Fruit fly (Drosophila melanogaster) whole organism, embryonic: ENCODE results near the gene mil.
A peak's percentile ranks its signal among the peaks of the same experiment; 100 is the strongest.

Source experiments
- ATbp ChIP-seq: fragments of 200-800 bp; sonication (Bioruptor generic); optimal IDR thresholded peaks from 2 replicates; lab custom pipeline; 2017; ENCODE audit warnings: missing biosample characterization, mild to moderate bottlenecking, missing genetic modification characterization, missing genetic modification reagents
- Bgb ChIP-seq: fragments of 200-800 bp; sonication (Bioruptor generic); IDR thresholded peaks from 2 replicates; pipeline ENCODE4 v1.3.6; 2022; ENCODE audit warnings: missing biosample characterization, missing genetic modification characterization; ENCODE audit not compliant: partially characterized antibody
- BtbVII ChIP-seq: fragments of 200-800 bp; sonication (Bioruptor generic); optimal IDR thresholded peaks from 3 replicates; lab custom pipeline; 2017; ENCODE audit warnings: missing biosample characterization, mild to moderate bottlenecking, missing genetic modification characterization
- CG15011 ChIP-seq: fragments of 200-800 bp; sonication (Bioruptor generic); optimal IDR thresholded peaks from 3 replicates; lab custom pipeline; 2018; ENCODE audit warnings: missing biosample characterization, mild to moderate bottlenecking, missing genetic modification characterization
- CG2116 ChIP-seq: fragments of 200-800 bp; sonication (Bioruptor generic); optimal IDR thresholded peaks from 3 replicates; lab custom pipeline; 2018; ENCODE audit warnings: missing biosample characterization, mild to moderate bottlenecking, missing genetic modification characterization
- CG6791 ChIP-seq: fragments of 200-800 bp; sonication (Bioruptor generic); IDR thresholded peaks from 3 replicates; pipeline ENCODE4 v1.3.6; 2022; ENCODE audit warnings: missing biosample characterization, missing genetic modification characterization; ENCODE audit not compliant: partially characterized antibody
- CG7987 ChIP-seq: fragments of 200-800 bp; sonication (Bioruptor generic); optimal IDR thresholded peaks from 2 replicates; lab custom pipeline; 2018; ENCODE audit warnings: missing biosample characterization, mild to moderate bottlenecking, missing genetic modification characterization, moderate library complexity
- Dp ChIP-seq: fragments of 200-800 bp; sonication (Bioruptor generic); optimal IDR thresholded peaks from 2 replicates; lab custom pipeline; 2018; ENCODE audit warnings: missing biosample characterization, mild to moderate bottlenecking, missing genetic modification characterization, moderate library complexity
- Dref ChIP-seq: fragments of 200-800 bp; sonication (Bioruptor generic); IDR thresholded peaks from 2 replicates; pipeline ENCODE4 v1.3.6; 2022; ENCODE audit warnings: missing biosample characterization, missing genetic modification characterization
- E2f2 ChIP-seq: fragments of 200-800 bp; sonication (Bioruptor generic); IDR thresholded peaks from 2 replicates; pipeline ENCODE4 v1.3.6; 2022; ENCODE audit warnings: missing biosample characterization, missing genetic modification characterization
- Hmx ChIP-seq: fragments of 200-800 bp; sonication (Bioruptor generic); optimal IDR thresholded peaks from 2 replicates; lab custom pipeline; 2016; ENCODE audit warnings: missing biosample characterization, missing genetic modification characterization
- MBD-R2 ChIP-seq: fragments of 200-800 bp; sonication (Bioruptor generic); IDR thresholded peaks from 2 replicates; pipeline ENCODE4 v1.3.6; 2022; ENCODE audit warnings: missing biosample characterization, missing genetic modification characterization
- Myb ChIP-seq: fragments of 200-800 bp; sonication (Bioruptor generic); optimal IDR thresholded peaks from 2 replicates; lab custom pipeline; 2016; ENCODE audit warnings: missing biosample characterization, missing genetic modification characterization
- Neu2 ChIP-seq: fragments of 200-800 bp; sonication (Bioruptor generic); optimal IDR thresholded peaks from 3 replicates; lab custom pipeline; 2016; ENCODE audit warnings: missing biosample characterization, missing genetic modification characterization, borderline replicate concordance
- Pdp1 ChIP-seq, 2 experiments: fragments of 200-800 bp; sonication (Bioruptor generic); optimal IDR thresholded peaks; 3 replicates each; lab custom pipeline; 2016; ENCODE audit warnings: missing biosample characterization in 2 of 2, missing genetic modification characterization in 2 of 2, mild to moderate bottlenecking in 1 of 2, moderate library complexity in 1 of 2
- Sry-δ ChIP-seq: fragments of 200-800 bp; sonication (Bioruptor generic); optimal IDR thresholded peaks from 2 replicates; lab custom pipeline; 2016; ENCODE audit warnings: missing biosample characterization, missing genetic modification characterization
- amos ChIP-seq: fragments of 200-800 bp; sonication (Bioruptor generic); IDR thresholded peaks from 2 replicates; pipeline ENCODE4 v1.3.6; 2022; ENCODE audit warnings: missing biosample characterization, missing genetic modification characterization; ENCODE audit not compliant: partially characterized antibody
- chinmo ChIP-seq: fragments of 200-800 bp; sonication (Bioruptor generic); IDR thresholded peaks from 4 replicates; pipeline ENCODE4 v1.3.6; 2022; ENCODE audit warnings: missing biosample characterization, missing genetic modification characterization; ENCODE audit not compliant: partially characterized antibody
- ewg ChIP-seq: fragments of 200-800 bp; sonication (Bioruptor generic); optimal IDR thresholded peaks from 3 replicates; lab custom pipeline; 2017; ENCODE audit warnings: mild to moderate bottlenecking, missing biosample characterization, missing genetic modification reagents, missing genetic modification characterization
- grn ChIP-seq: fragments of 200-800 bp; sonication (Bioruptor generic); optimal IDR thresholded peaks from 3 replicates; lab custom pipeline; 2017; ENCODE audit warnings: missing biosample characterization, missing genetic modification characterization
- gro ChIP-seq: fragments of 200-800 bp; sonication (Bioruptor generic); optimal IDR thresholded peaks from 2 replicates; lab custom pipeline; 2016; ENCODE audit warnings: missing biosample characterization, missing genetic modification characterization
- jigr1 ChIP-seq: fragments of 200-800 bp; sonication (Bioruptor generic); IDR thresholded peaks from 3 replicates; pipeline ENCODE4 v1.3.6; 2022; ENCODE audit warnings: missing biosample characterization, missing genetic modification characterization
- lov ChIP-seq, 2 experiments: fragments of 200-800 bp in 1 of 2; fragments of >200 bp in 1 of 2; sonication (Bioruptor generic) in 1 of 2; IDR thresholded peaks in 1 of 2; optimal IDR thresholded peaks in 1 of 2; 2 replicates in 1 of 2; 3 replicates in 1 of 2; pipeline versions ENCODE4 v1.3.6 to Lab custom; 2017 to 2022; ENCODE audit warnings: missing biosample characterization in 1 of 2, missing genetic modification characterization in 1 of 2
- mirr ChIP-seq: fragments of 200-800 bp; sonication (Bioruptor generic); optimal IDR thresholded peaks from 3 replicates; lab custom pipeline; 2018; ENCODE audit warnings: missing biosample characterization, mild to moderate bottlenecking, missing genetic modification characterization
- nom ChIP-seq: fragments of 200-800 bp; sonication (Bioruptor generic); optimal IDR thresholded peaks from 2 replicates; lab custom pipeline; 2017; ENCODE audit warnings: missing biosample characterization, missing genetic modification characterization, mild to moderate bottlenecking, moderate library complexity, missing genetic modification reagents
- pb ChIP-seq: fragments of 200-800 bp; sonication (Bioruptor generic); optimal IDR thresholded peaks from 3 replicates; lab custom pipeline; 2016; ENCODE audit warnings: missing biosample characterization, missing genetic modification characterization
- repo ChIP-seq: fragments of 200-800 bp; sonication (Bioruptor generic); optimal IDR thresholded peaks from 2 replicates; lab custom pipeline; 2016; ENCODE audit warnings: missing biosample characterization, missing genetic modification characterization
- row ChIP-seq: fragments of 200-800 bp; sonication (Bioruptor generic); IDR thresholded peaks from 3 replicates; pipeline ENCODE4 v1.3.6; 2022; ENCODE audit warnings: missing biosample characterization, missing genetic modification characterization
- sisA ChIP-seq: fragments of 200-800 bp; sonication (Bioruptor generic); IDR thresholded peaks from 2 replicates; pipeline ENCODE4 v1.3.6; 2022; ENCODE audit warnings: missing biosample characterization, missing genetic modification characterization
- sug ChIP-seq: fragments of 200-800 bp; optimal IDR thresholded peaks from 2 replicates; lab custom pipeline; 2019; ENCODE audit warnings: missing biosample characterization, mild to moderate bottlenecking, missing genetic modification characterization, moderate library complexity
- tll ChIP-seq, 2 experiments: fragments of 200-800 bp in 1 of 2; fragments of >200 bp in 1 of 2; sonication (Bioruptor generic) in 1 of 2; optimal IDR thresholded peaks; 2 replicates each; lab custom pipeline; 2017 to 2019; ENCODE audit warnings: missing biosample characterization in 2 of 2, missing genetic modification characterization in 2 of 2, mild to moderate bottlenecking in 1 of 2, moderate library complexity in 1 of 2
- trem ChIP-seq: fragments of 200-800 bp; optimal IDR thresholded peaks from 3 replicates; lab custom pipeline; 2019; ENCODE audit warnings: missing biosample characterization, mild to moderate bottlenecking, missing genetic modification characterization, moderate library complexity
- twi ChIP-seq: fragments of 200-800 bp; optimal IDR thresholded peaks from 2 replicates; lab custom pipeline; 2019; ENCODE audit warnings: missing biosample characterization, mild to moderate bottlenecking, missing genetic modification characterization, moderate library complexity
- tx ChIP-seq: fragments of 200-800 bp; sonication (Bioruptor generic); optimal IDR thresholded peaks from 2 replicates; lab custom pipeline; 2016; ENCODE audit warnings: missing biosample characterization, missing genetic modification characterization
- unc-4 ChIP-seq: fragments of 200-800 bp; sonication (Bioruptor generic); IDR thresholded peaks from 2 replicates; pipeline ENCODE4 v1.3.6; 2022; ENCODE audit warnings: missing biosample characterization, missing genetic modification characterization; ENCODE audit not compliant: partially characterized antibody
- wek ChIP-seq: fragments of 200-800 bp; sonication (Bioruptor generic); optimal IDR thresholded peaks from 3 replicates; lab custom pipeline; 2018; ENCODE audit warnings: missing biosample characterization, mild to moderate bottlenecking, missing genetic modification characterization, moderate library complexity
- zen ChIP-seq: fragments of 200-800 bp; sonication (Bioruptor generic); optimal IDR thresholded peaks from 3 replicates; lab custom pipeline; 2018; ENCODE audit warnings: missing biosample characterization, mild to moderate bottlenecking, missing genetic modification characterization, moderate library complexity

Gene mil

DNA sequence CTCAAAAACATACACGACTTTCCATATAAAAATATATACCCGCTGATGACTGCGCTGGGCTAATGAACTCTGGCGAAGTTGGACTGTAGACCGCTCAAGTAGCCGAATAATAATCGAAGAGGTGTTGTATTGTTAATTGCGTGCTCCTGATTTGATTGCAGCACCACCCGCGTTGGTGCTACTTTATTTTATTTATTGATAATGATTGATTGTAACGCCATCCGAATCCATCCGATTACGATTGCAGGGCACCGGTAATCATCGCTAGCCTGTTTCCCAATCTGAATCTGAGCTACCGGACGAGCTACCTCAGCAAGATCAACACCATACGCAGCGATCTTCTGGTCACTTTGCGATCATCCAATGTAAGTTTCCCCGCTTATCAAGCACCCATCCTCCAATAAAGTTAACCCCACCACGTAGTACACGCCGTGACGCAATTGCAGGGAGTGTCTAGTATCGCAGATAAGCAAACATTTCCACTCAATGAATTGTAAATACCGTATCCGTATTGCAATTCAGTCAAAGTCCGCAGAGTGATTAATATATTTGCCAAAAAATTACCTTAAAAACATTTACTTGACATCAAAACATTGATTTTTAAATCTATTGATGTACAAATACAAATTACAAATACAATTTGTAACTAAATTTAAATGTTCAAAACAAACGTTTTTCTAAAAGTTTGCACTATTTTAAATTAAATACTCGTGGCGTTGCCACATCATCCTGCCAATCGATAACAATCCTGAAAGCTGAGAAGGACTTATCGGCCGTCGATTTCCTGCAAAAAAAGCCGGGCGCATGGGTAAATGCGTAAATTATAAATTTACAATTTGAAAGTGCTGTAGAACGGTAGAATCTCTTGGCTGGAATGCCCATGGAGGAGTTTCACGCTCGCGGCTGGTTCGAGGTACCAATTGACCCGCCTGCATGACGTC, 17.0 kb downstream of the mil start (continued):
- TF ChIP-seq E2f2: peak; percentile 53
- TF ChIP-seq wek (GFP tag; lab: Kevin White, UChicago): no peak
- TF ChIP-seq pb (GFP tag; lab: Kevin White, UChicago): no peak
- peak; percentile 33 for TF ChIP-seq mirr (GFP tag; lab: Kevin White, UChicago)
- TF ChIP-seq MBD-R2: 0 out of 2 replicates have a peak, but pooled peaks have one; percentile 25
- TF ChIP-seq sug (tag; lab: Kevin White, UChicago): peak; percentile 94
- no peak for TF ChIP-seq gro (GFP tag; lab: Kevin White, UChicago)
- 0 out of 2 replicates have a peak, but pooled peaks have one; percentile 9 for TF ChIP-seq amos (GFP tag; lab: Robert Waterston, UW)
- peak; percentile 59 for TF ChIP-seq Dref
- no peak for TF ChIP-seq Hmx (GFP tag; lab: Kevin White, UChicago)
- peak; percentile 53 for TF ChIP-seq Dp (GFP tag; lab: Kevin White, UChicago)
- peak; percentile 65 for TF ChIP-seq grn (GFP tag; lab: Kevin White, UChicago)
- no peak for TF ChIP-seq BtbVII
- peak; percentile 29 for TF ChIP-seq ewg (GFP tag; lab: Kevin White, UChicago)
- peak; percentile 29 for TF ChIP-seq Myb (GFP tag; lab: Kevin White, UChicago)
- TF ChIP-seq CG7987 (GFP tag; lab: Kevin White, UChicago): peak; percentile 21
- peak; percentile 59 for TF ChIP-seq CG2116 (GFP tag; lab: Kevin White, UChicago)
- 0 out of 2 replicates have a peak, but pooled peaks have one; percentile 16 for TF ChIP-seq unc-4 (GFP tag; lab: Robert Waterston, UW)
- TF ChIP-seq Pdp1 (GFP tag; optimal IDR thresholded peaks at IDR 0.05; lab: Kevin White, UChicago): peak in 1 of 2 experiments; percentile 75
- TF ChIP-seq trem (tag; lab: Kevin White, UChicago): peak; percentile 52
- no peak for TF ChIP-seq lov (optimal IDR thresholded peaks at IDR 0.05; lab: Kevin White, UChicago)
- no peak for TF ChIP-seq lov (GFP tag; IDR thresholded peaks at IDR 0.05; lab: Robert Waterston, UW)
- no peak for TF ChIP-seq CG6791 (GFP tag; lab: Robert Waterston, UW)
- TF ChIP-seq row (GFP tag; lab: Robert Waterston, UW): no peak
- peak; percentile 31 for TF ChIP-seq nom (GFP tag; lab: Kevin White, UChicago)
- 0 out of 4 replicates have a peak, but pooled peaks have one; percentile 47 for TF ChIP-seq chinmo (GFP tag; lab: Robert Waterston, UW)
- 0 out of 2 replicates have a peak, but pooled peaks have one; percentile 12 for TF ChIP-seq Bgb
- no peak for TF ChIP-seq repo
- peak; percentile 12 for TF ChIP-seq Sry-δ (GFP tag; lab: Kevin White, UChicago)
- no peak for TF ChIP-seq sisA (GFP tag; lab: Robert Waterston, UW)
- no peak for TF ChIP-seq CG15011 (GFP tag; lab: Kevin White, UChicago)
- TF ChIP-seq, all 482 proteins: peak for 27

DNA sequence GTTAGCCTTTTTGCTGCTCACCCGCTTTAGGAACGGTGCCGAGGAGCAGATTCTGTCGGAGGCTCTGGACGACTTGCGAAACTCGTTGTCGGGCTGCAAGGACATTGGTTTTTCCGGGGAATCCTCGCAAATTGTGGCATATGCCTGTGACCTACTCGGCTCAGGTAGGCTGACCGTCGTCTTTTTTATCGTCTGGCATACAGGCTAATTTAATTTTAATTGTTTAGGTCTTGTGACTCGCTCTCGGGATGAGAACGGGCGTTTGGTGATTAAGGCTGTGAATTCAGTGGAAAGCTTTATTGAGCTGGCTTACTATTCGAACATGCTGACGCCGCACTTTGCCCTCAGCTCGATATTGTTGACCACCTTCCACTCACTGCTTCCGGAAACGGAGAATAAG, 19.2 kb downstream of the mil start:
- TF ChIP-seq Neu2 (GFP tag; lab: Kevin White, UChicago): peak; percentile 31
- TF ChIP-seq zen (tag; lab: Kevin White, UChicago): peak; percentile 98
- no peak for TF ChIP-seq ATbp (GFP tag; lab: Kevin White, UChicago)
- TF ChIP-seq tll (GFP tag; optimal IDR thresholded peaks at IDR 0.05; lab: Kevin White, UChicago): peak in 1 of 2 experiments; percentile 52
- TF ChIP-seq jigr1 (GFP tag; lab: Robert Waterston, UW): no peak
- peak; percentile 44 for TF ChIP-seq twi (tag; lab: Kevin White, UChicago)
- no peak for TF ChIP-seq tx
- TF ChIP-seq, all 482 proteins: peak for 4
